Fruit fly (Drosophila melanogaster) whole organism, embryonic: Measurements from ENCODE around the gene CG8006.

ENCODE experiments used
- Atf3 ChIP-seq: fragments of 200-800 bp; sonication (Bioruptor generic); optimal IDR thresholded peaks from 3 replicates; lab custom pipeline; 2016; ENCODE audit warnings: missing biosample characterization, missing genetic modification characterization
- Atf6 ChIP-seq: fragments of 200-800 bp; sonication (Bioruptor generic); IDR thresholded peaks from 2 replicates; pipeline ENCODE4 v1.3.6; 2022; ENCODE audit warnings: missing biosample characterization, missing genetic modification characterization
- BEAF-32 ChIP-seq: fragments of 200-800 bp; sonication (Bioruptor generic); optimal IDR thresholded peaks from 3 replicates; lab custom pipeline; 2017; ENCODE audit warnings: missing biosample characterization, missing genetic modification characterization, mild to moderate bottlenecking, moderate library complexity, missing genetic modification reagents
- CG12071 ChIP-seq: fragments of 200-800 bp; sonication (Bioruptor generic); optimal IDR thresholded peaks from 3 replicates; lab custom pipeline; 2018; ENCODE audit warnings: missing biosample characterization, mild to moderate bottlenecking, missing genetic modification characterization
- CG12299 ChIP-seq: fragments of 200-800 bp; sonication (Bioruptor generic); optimal IDR thresholded peaks from 2 replicates; lab custom pipeline; 2018; ENCODE audit warnings: missing biosample characterization, mild to moderate bottlenecking, missing genetic modification characterization
- CG12769 ChIP-seq: fragments of 200-800 bp; sonication (Bioruptor generic); optimal IDR thresholded peaks from 2 replicates; lab custom pipeline; 2019; ENCODE audit warnings: missing biosample characterization, mild to moderate bottlenecking, missing genetic modification characterization, moderate library complexity
- CG1529 ChIP-seq: fragments of 200-800 bp; sonication (Bioruptor generic); optimal IDR thresholded peaks from 3 replicates; lab custom pipeline; 2018; ENCODE audit warnings: missing biosample characterization, missing genetic modification characterization
- CG15514 ChIP-seq: fragments of 200-800 bp; sonication (Bioruptor generic); optimal IDR thresholded peaks from 3 replicates; lab custom pipeline; 2017; ENCODE audit warnings: missing biosample characterization, missing genetic modification characterization, mild to moderate bottlenecking, moderate library complexity, missing genetic modification reagents
- CG1602 ChIP-seq: fragments of 200-800 bp; sonication (Bioruptor generic); optimal IDR thresholded peaks from 3 replicates; lab custom pipeline; 2016; ENCODE audit warnings: missing biosample characterization, missing genetic modification characterization
- CG16863 ChIP-seq: fragments of 200-800 bp; sonication (Bioruptor generic); optimal IDR thresholded peaks from 3 replicates; lab custom pipeline; 2016; ENCODE audit warnings: missing biosample characterization, missing genetic modification characterization
- CG17568 ChIP-seq: fragments of 200-800 bp; sonication (Bioruptor generic); optimal IDR thresholded peaks from 2 replicates; lab custom pipeline; 2018; ENCODE audit warnings: missing biosample characterization, mild to moderate bottlenecking, missing genetic modification characterization, moderate library complexity
- CG17829 ChIP-seq: fragments of 200-800 bp; optimal IDR thresholded peaks from 2 replicates; lab custom pipeline; 2019; ENCODE audit warnings: missing biosample characterization, mild to moderate bottlenecking, missing genetic modification characterization, moderate library complexity
- CG18599 ChIP-seq: fragments of 200-800 bp; sonication (Bioruptor generic); optimal IDR thresholded peaks from 3 replicates; lab custom pipeline; 2017; ENCODE audit warnings: missing biosample characterization, missing genetic modification characterization, mild to moderate bottlenecking, moderate library complexity, missing genetic modification reagents
- CG2678 ChIP-seq: fragments of 200-800 bp; sonication (Bioruptor generic); optimal IDR thresholded peaks from 3 replicates; lab custom pipeline; 2019; ENCODE audit warnings: missing biosample characterization, mild to moderate bottlenecking, missing genetic modification characterization, moderate library complexity
- CG2875 ChIP-seq: fragments of 200-800 bp; sonication (Bioruptor generic); optimal IDR thresholded peaks from 2 replicates; lab custom pipeline; 2017; ENCODE audit warnings: missing biosample characterization, mild to moderate bottlenecking, missing genetic modification characterization, missing genetic modification reagents
- CG30403 ChIP-seq: fragments of 200-800 bp; sonication (Bioruptor generic); optimal IDR thresholded peaks from 3 replicates; lab custom pipeline; 2016; ENCODE audit warnings: missing biosample characterization, missing genetic modification characterization
- CG5245 ChIP-seq: fragments of 200-800 bp; sonication (Bioruptor generic); optimal IDR thresholded peaks from 3 replicates; lab custom pipeline; 2016; ENCODE audit warnings: missing biosample characterization, missing genetic modification characterization
- CG6854 ChIP-seq: fragments of 200-800 bp; sonication (Bioruptor generic); optimal IDR thresholded peaks from 3 replicates; lab custom pipeline; 2017; ENCODE audit warnings: missing biosample characterization, mild to moderate bottlenecking, missing genetic modification characterization
- Dp ChIP-seq: fragments of 200-800 bp; sonication (Bioruptor generic); optimal IDR thresholded peaks from 2 replicates; lab custom pipeline; 2018; ENCODE audit warnings: missing biosample characterization, mild to moderate bottlenecking, missing genetic modification characterization, moderate library complexity
- E2f2 ChIP-seq: fragments of 200-800 bp; sonication (Bioruptor generic); IDR thresholded peaks from 2 replicates; pipeline ENCODE4 v1.3.6; 2022; ENCODE audit warnings: missing biosample characterization, missing genetic modification characterization
- ERR ChIP-seq: fragments of 200-800 bp; sonication (Bioruptor generic); optimal IDR thresholded peaks from 2 replicates; lab custom pipeline; 2016; ENCODE audit warnings: missing biosample characterization, missing genetic modification characterization
- Elba2 ChIP-seq: fragments of 200-800 bp; sonication (Bioruptor generic); optimal IDR thresholded peaks from 3 replicates; lab custom pipeline; 2016; ENCODE audit warnings: missing biosample characterization, missing genetic modification characterization
- HLH3B ChIP-seq: fragments of 200-800 bp; sonication (Bioruptor generic); IDR thresholded peaks from 2 replicates; pipeline ENCODE4 v1.3.6; 2022; ENCODE audit warnings: missing biosample characterization, missing genetic modification characterization
- Hr39 ChIP-seq: fragments of >200 bp; optimal IDR thresholded peaks from 2 replicates; lab custom pipeline; 2017
- Lim3 ChIP-seq: fragments of 200-800 bp; sonication (Bioruptor generic); IDR thresholded peaks from 2 replicates; pipeline ENCODE4 v1.3.6; 2022; ENCODE audit warnings: missing biosample characterization, missing genetic modification characterization
- MESR4 ChIP-seq: fragments of 200-800 bp; sonication (Bioruptor generic); optimal IDR thresholded peaks from 2 replicates; lab custom pipeline; 2018; ENCODE audit warnings: missing biosample characterization, mild to moderate bottlenecking, missing genetic modification characterization, moderate library complexity
- Max ChIP-seq: fragments of 200-800 bp; sonication (Bioruptor generic); optimal IDR thresholded peaks from 2 replicates; lab custom pipeline; 2016; ENCODE audit warnings: missing biosample characterization, mild to moderate bottlenecking, missing genetic modification characterization
- Scr ChIP-seq: fragments of 200-800 bp; sonication (Bioruptor generic); IDR thresholded peaks from 2 replicates; pipeline ENCODE4 v1.3.6; 2022; ENCODE audit warnings: missing biosample characterization, missing genetic modification characterization; ENCODE audit not compliant: partially characterized antibody
- Six4 ChIP-seq: fragments of 200-800 bp; sonication (Bioruptor generic); optimal IDR thresholded peaks from 2 replicates; lab custom pipeline; 2016; ENCODE audit warnings: missing biosample characterization, missing genetic modification characterization
- Sry-δ ChIP-seq: fragments of 200-800 bp; sonication (Bioruptor generic); optimal IDR thresholded peaks from 2 replicates; lab custom pipeline; 2016; ENCODE audit warnings: missing biosample characterization, missing genetic modification characterization
- Stat92E ChIP-seq, 3 experiments: fragments of >200 bp in 2 of 3; fragments of 200-800 bp in 1 of 3; sonication (Bioruptor generic) in 1 of 3; optimal IDR thresholded peaks; 2 replicates each; lab custom pipeline; 2017 to 2019; ENCODE audit warnings: missing biosample characterization in 3 of 3, missing genetic modification characterization in 3 of 3, mild to moderate bottlenecking in 1 of 3, moderate library complexity in 1 of 3
- Vsx1 ChIP-seq: fragments of 200-800 bp; sonication (Bioruptor generic); optimal IDR thresholded peaks from 2 replicates; lab custom pipeline; 2017; ENCODE audit warnings: missing biosample characterization, mild to moderate bottlenecking, missing genetic modification characterization, missing genetic modification reagents
- Xrp1 ChIP-seq: fragments of 200-800 bp; sonication (Bioruptor generic); IDR thresholded peaks from 2 replicates; pipeline ENCODE4 v1.3.6; 2022; ENCODE audit warnings: missing biosample characterization, missing genetic modification characterization
- abd-A ChIP-seq: fragments of 200-800 bp; sonication (Bioruptor generic); optimal IDR thresholded peaks from 3 replicates; lab custom pipeline; 2019; ENCODE audit warnings: missing biosample characterization, mild to moderate bottlenecking, missing genetic modification characterization, moderate library complexity
- ap ChIP-seq: fragments of 200-800 bp; sonication (Bioruptor generic); IDR thresholded peaks from 2 replicates; pipeline ENCODE4 v1.3.6; 2022; ENCODE audit warnings: missing biosample characterization, missing genetic modification characterization
- ci ChIP-seq: fragments of 200-800 bp; sonication (Bioruptor generic); IDR thresholded peaks from 3 replicates; pipeline ENCODE4 v1.3.6; 2022; ENCODE audit warnings: missing biosample characterization, missing genetic modification characterization
- danr ChIP-seq: fragments of 200-800 bp; sonication (Bioruptor generic); IDR thresholded peaks from 2 replicates; pipeline ENCODE4 v1.3.6; 2022; ENCODE audit warnings: missing biosample characterization, missing genetic modification characterization
- dm ChIP-seq: fragments of 200-800 bp; sonication (Bioruptor generic); optimal IDR thresholded peaks from 3 replicates; lab custom pipeline; 2016; ENCODE audit warnings: missing biosample characterization, missing genetic modification characterization
- esg ChIP-seq: fragments of 200-800 bp; sonication (Bioruptor generic); conservative IDR thresholded peaks from 2 replicates; pipeline ENCODE4 v1.3.6; 2022; ENCODE audit warnings: missing biosample characterization, missing genetic modification characterization
- gce ChIP-seq: fragments of 200-800 bp; sonication (Bioruptor generic); IDR thresholded peaks from 3 replicates; pipeline ENCODE4 v1.3.6; 2022; ENCODE audit warnings: missing biosample characterization, missing genetic modification characterization
- grau ChIP-seq: fragments of 200-800 bp; optimal IDR thresholded peaks from 3 replicates; lab custom pipeline; 2019; ENCODE audit warnings: missing biosample characterization, mild to moderate bottlenecking, missing genetic modification characterization, moderate library complexity
- lola ChIP-seq, 3 experiments: fragments of >200 bp in 2 of 3; fragments of 200-800 bp in 1 of 3; sonication (Bioruptor generic) in 1 of 3; optimal IDR thresholded peaks; 2 replicates each; lab custom pipeline; 2017 to 2019; ENCODE audit warnings: missing biosample characterization in 3 of 3, missing genetic modification characterization in 3 of 3, mild to moderate bottlenecking in 1 of 3, moderate library complexity in 1 of 3
- mirr ChIP-seq: fragments of 200-800 bp; sonication (Bioruptor generic); optimal IDR thresholded peaks from 3 replicates; lab custom pipeline; 2018; ENCODE audit warnings: missing biosample characterization, mild to moderate bottlenecking, missing genetic modification characterization
- nmo ChIP-seq: fragments of 200-800 bp; sonication (Bioruptor generic); optimal IDR thresholded peaks from 2 replicates; lab custom pipeline; 2018; ENCODE audit warnings: missing biosample characterization, mild to moderate bottlenecking, missing genetic modification characterization, moderate library complexity
- oc ChIP-seq: fragments of 200-800 bp; sonication (Bioruptor generic); optimal IDR thresholded peaks from 2 replicates; lab custom pipeline; 2018; ENCODE audit warnings: missing biosample characterization, mild to moderate bottlenecking, missing genetic modification characterization, moderate library complexity
- pho ChIP-seq: fragments of 200-800 bp; sonication (Bioruptor generic); optimal IDR thresholded peaks from 2 replicates; lab custom pipeline; 2016; ENCODE audit warnings: missing biosample characterization, missing genetic modification characterization
- pros ChIP-seq: fragments of 200-800 bp; sonication (Bioruptor generic); optimal IDR thresholded peaks from 3 replicates; lab custom pipeline; 2019; ENCODE audit warnings: missing biosample characterization, mild to moderate bottlenecking, missing genetic modification characterization, moderate library complexity
- run ChIP-seq: fragments of 200-800 bp; sonication (Bioruptor generic); optimal IDR thresholded peaks from 3 replicates; lab custom pipeline; 2018; ENCODE audit warnings: missing biosample characterization, mild to moderate bottlenecking, missing genetic modification characterization
- sisA ChIP-seq: fragments of 200-800 bp; sonication (Bioruptor generic); IDR thresholded peaks from 2 replicates; pipeline ENCODE4 v1.3.6; 2022; ENCODE audit warnings: missing biosample characterization, missing genetic modification characterization
- slou ChIP-seq: fragments of 200-800 bp; sonication (Bioruptor generic); optimal IDR thresholded peaks from 3 replicates; lab custom pipeline; 2016; ENCODE audit warnings: missing biosample characterization, missing genetic modification characterization
- z ChIP-seq: fragments of 200-800 bp; sonication (Bioruptor generic); IDR thresholded peaks from 3 replicates; pipeline ENCODE4 v1.3.6; 2022; ENCODE audit warnings: missing biosample characterization, missing genetic modification characterization
- zf30C ChIP-seq: fragments of 200-800 bp; sonication (Bioruptor generic); optimal IDR thresholded peaks from 3 replicates; lab custom pipeline; 2018; ENCODE audit warnings: missing biosample characterization, mild to moderate bottlenecking, missing genetic modification characterization

CG8006 gene

DNA sequence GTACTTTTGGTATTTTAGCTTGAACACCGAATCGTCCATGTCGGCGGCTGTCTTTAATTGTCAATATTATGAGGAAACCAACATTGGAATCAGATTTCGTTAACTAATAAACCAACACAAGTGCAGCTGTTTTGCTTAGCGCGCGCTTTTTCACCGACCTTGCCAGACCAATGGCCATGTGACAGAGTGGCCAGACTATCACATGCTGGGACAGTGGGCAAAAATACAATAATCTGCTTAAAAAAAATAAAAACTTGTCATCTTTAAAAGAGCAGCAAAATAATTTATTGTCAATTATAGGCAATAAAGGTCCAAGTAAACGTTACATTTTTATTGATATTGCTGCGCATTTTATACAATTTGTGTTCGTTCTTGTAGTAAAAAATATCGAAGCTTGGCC lies 35.9 kb upstream of the CG8006 start, which contains the start of gene RecQ4 (continued):
- TF ChIP-seq Six4 (GFP tag; lab: Kevin White, UChicago) (no peak), HLH3B (GFP tag; lab: Robert Waterston, UW) (no peak), CG2875 (GFP tag; lab: Kevin White, UChicago) (no peak), Dp (GFP tag; lab: Kevin White, UChicago) (peak; percentile 97), oc (tag; lab: Kevin White, UChicago) (no peak), Max (no peak), Sry-δ (GFP tag; lab: Kevin White, UChicago) (peak; percentile 45), run (tag; lab: Kevin White, UChicago) (no peak), CG16863 (no peak), sisA (no peak), CG1602 (GFP tag; lab: Kevin White, UChicago) (no peak), Atf3 (GFP tag; lab: Kevin White, UChicago) (no peak), CG18599 (no peak), BEAF-32 (GFP tag; lab: Kevin White, UChicago) (peak; percentile 36), MESR4 (GFP tag; lab: Kevin White, UChicago) (peak; percentile 4), pho (GFP tag; lab: Kevin White, UChicago) (no peak), Hr39 (no peak), Elba2 (peak; percentile 14), Stat92E (GFP tag; optimal IDR thresholded peaks at IDR 0.05; lab: Kevin White, UChicago) (peak in 1 of 3 experiments; percentile 1), dm (no peak), Atf6 (GFP tag; lab: Robert Waterston, UW) (no peak), abd-A (no peak), pros (no peak), CG12769 (tag; lab: Kevin White, UChicago) (no peak), ci (GFP tag; lab: Robert Waterston, UW) (no peak; the same call in 2 of the 3 replicates), CG5245 (GFP tag; lab: Kevin White, UChicago) (no peak), slou (no peak), nmo (GFP tag; lab: Kevin White, UChicago) (peak; percentile 42), Xrp1 (0 out of 2 replicates have a peak, but pooled peaks have one; percentile 15), mirr (no peak), CG17829 (no peak), CG30403 (peak; percentile 26), Vsx1 (no peak), E2f2 (GFP tag; lab: Robert Waterston, UW) (peak; percentile 97), ap (GFP tag; lab: Robert Waterston, UW) (no peak), CG12299 (no peak), CG6854 (GFP tag; lab: Kevin White, UChicago) (no peak), CG15514 (GFP tag; lab: Kevin White, UChicago) (peak; percentile 62), gce (no peak), esg (GFP tag; lab: Robert Waterston, UW) (no peak), ERR (GFP tag; lab: Kevin White, UChicago) (no peak), lola (GFP tag; optimal IDR thresholded peaks at IDR 0.05; lab: Kevin White, UChicago) (no peak), CG2678 (tag; lab: Kevin White, UChicago) (no peak), z (no peak), CG17568 (GFP tag; lab: Kevin White, UChicago) (no peak), Scr (GFP tag; lab: Robert Waterston, UW) (no peak), zf30C (GFP tag; lab: Kevin White, UChicago) (no peak), grau (no peak), Lim3 (GFP tag; lab: Robert Waterston, UW) (no peak), danr (no peak), CG12071 (GFP tag; lab: Kevin White, UChicago) (no peak), CG1529 (GFP tag; lab: Kevin White, UChicago) (no peak)
